Worm (Caenorhabditis elegans) whole organism, L2 larva: Measurements from ENCODE around the gene F13D12.5.
A peak's percentile ranks its signal among the peaks of the same experiment; 100 is the strongest.

Experiments
- C34F6.9 ChIP-seq: fragments of 150-350 bp; optimal IDR thresholded peaks from 2 replicates; lab custom pipeline; 2014; ENCODE audit warnings: missing biosample characterization, missing genetic modification characterization
- F13H6.1 ChIP-seq: sonication (generic microtip); optimal IDR thresholded peaks from 2 replicates; lab custom pipeline; 2016; ENCODE audit warnings: missing genetic modification characterization, missing compliant biosample characterization
- ama-1 ChIP-seq: fragments of 150-350 bp; optimal IDR thresholded peaks from 2 replicates; lab custom pipeline; 2018; ENCODE audit warnings: inconsistent platforms
- blmp-1 ChIP-seq: sonication (generic microtip); optimal IDR thresholded peaks from 2 replicates; lab custom pipeline; 2017; ENCODE audit warnings: missing genetic modification characterization, mild to moderate bottlenecking, missing compliant biosample characterization, antibody characterized with exemption, moderate library complexity; ENCODE audit not compliant: insufficient read depth
- egl-27 ChIP-seq: sonication (generic microtip); optimal IDR thresholded peaks from 3 replicates; lab custom pipeline; 2017; ENCODE audit warnings: missing biosample characterization, missing genetic modification reagents, missing genetic modification characterization
- lin-11 ChIP-seq: fragments of 150-350 bp; sonication (generic microtip); optimal IDR thresholded peaks from 2 replicates; lab custom pipeline; 2014; ENCODE audit warnings: missing biosample characterization, missing genetic modification characterization, inconsistent platforms, mixed read lengths
- lsy-2 ChIP-seq, 2 experiments: fragments of 150-350 bp in 1 of 2; sonication (generic microtip) in 1 of 2; optimal IDR thresholded peaks; 2 replicates each; lab custom pipeline; 2014 to 2017; ENCODE audit warnings: missing biosample characterization in 2 of 2, missing genetic modification characterization in 2 of 2
- mab-5 ChIP-seq: fragments of 150-350 bp; optimal IDR thresholded peaks from 2 replicates; lab custom pipeline; 2014; ENCODE audit warnings: missing biosample characterization, missing genetic modification characterization
- nhr-10 ChIP-seq: sonication (generic microtip); optimal IDR thresholded peaks from 2 replicates; lab custom pipeline; 2017; ENCODE audit warnings: missing biosample characterization, missing genetic modification characterization
- nhr-129 ChIP-seq: fragments of 150-350 bp; optimal IDR thresholded peaks from 2 replicates; lab custom pipeline; 2014; ENCODE audit warnings: missing biosample characterization, missing genetic modification characterization
- nhr-23 ChIP-seq: fragments of 150-350 bp; optimal IDR thresholded peaks from 2 replicates; lab custom pipeline; 2014; ENCODE audit warnings: missing biosample characterization, missing genetic modification reagents, missing genetic modification characterization
- sma-9 ChIP-seq, 2 experiments: fragments of 150-350 bp in 1 of 2; sonication (generic microtip) in 1 of 2; optimal IDR thresholded peaks; 2 replicates each; lab custom pipeline; 2014 to 2016; ENCODE audit warnings: missing genetic modification characterization in 2 of 2, mild to moderate bottlenecking in 1 of 2, missing biosample characterization in 1 of 2, missing compliant biosample characterization in 1 of 2, missing genetic modification reagents in 1 of 2, moderate library complexity in 1 of 2
- zag-1 ChIP-seq: fragments of 150-350 bp; optimal IDR thresholded peaks from 2 replicates; lab custom pipeline; 2014; ENCODE audit warnings: missing biosample characterization, missing genetic modification characterization
- ztf-4 ChIP-seq: fragments of 150-350 bp; optimal IDR thresholded peaks from 2 replicates; lab custom pipeline; 2014; ENCODE audit warnings: missing biosample characterization, missing genetic modification characterization

DNA sequence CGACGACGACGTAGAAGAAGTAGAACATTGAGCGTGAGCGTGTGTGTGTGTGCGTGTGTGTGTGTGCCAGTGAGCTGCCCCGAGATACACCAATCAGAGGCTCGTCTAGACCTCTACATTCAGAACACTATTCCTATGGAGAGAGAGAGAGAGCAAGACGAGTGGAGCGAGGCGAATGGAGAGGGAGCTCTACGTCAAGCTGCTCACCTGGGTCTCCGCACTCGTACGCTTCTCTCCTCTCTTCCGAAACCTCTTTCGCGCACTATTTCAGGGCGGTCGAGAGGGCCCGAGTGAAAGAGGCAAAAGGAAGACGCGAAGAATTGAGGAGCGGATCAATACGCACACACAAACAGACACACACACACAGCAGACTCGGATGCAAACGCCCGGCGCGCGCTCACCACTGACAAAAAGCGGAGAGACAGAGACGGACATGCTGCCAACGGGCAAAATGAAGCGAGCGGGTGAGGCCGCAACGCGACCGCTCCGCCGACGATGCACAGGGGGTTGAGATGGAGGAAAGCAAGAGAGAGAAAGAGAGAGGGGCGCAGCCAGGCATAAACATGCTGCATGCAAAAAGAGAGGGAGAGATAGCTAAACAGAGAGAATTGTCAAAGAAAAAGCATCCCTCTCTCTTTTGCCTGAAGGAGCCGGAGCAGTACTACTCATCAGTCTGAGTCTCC lies 23.0 kb downstream of the F13D12.5 start:
- TF ChIP-seq mab-5 (tag; lab: Kevin White, UChicago) (peak; percentile 71), ztf-4 (tag; lab: Kevin White, UChicago) (peak; percentile 57), zag-1 (peak; percentile 81), ama-1 (lab: Kevin White, UChicago) (no peak), nhr-129 (tag; lab: Kevin White, UChicago) (peak; percentile 85), sma-9 (GFP tag; optimal IDR thresholded peaks at IDR 0.05; lab: Kevin White, UChicago) (peak; percentile 65), sma-9 (tag; optimal IDR thresholded peaks at IDR 0.05; lab: Kevin White, UChicago) (no peak), egl-27 (tag; lab: Kevin White, UChicago) (peak; percentile 51), nhr-10 (tag; lab: Kevin White, UChicago) (no peak), lin-11 (tag; lab: Kevin White, UChicago) (no peak), nhr-23 (tag; lab: Kevin White, UChicago) (no peak), blmp-1 (no peak), F13H6.1 (tag; lab: Kevin White, UChicago) (peak; percentile 96), C34F6.9 (tag; lab: Kevin White, UChicago) (peak; percentile 68), lsy-2 (tag; optimal IDR thresholded peaks at IDR 0.05; lab: Kevin White, UChicago) (peak; percentile 40 to 75)
